Fruit fly (Drosophila melanogaster) whole organism, embryonic: Measurements from ENCODE around the gene CG1024.

Experiments used
- BtbVII ChIP-seq: fragments of 200-800 bp; sonication (Bioruptor generic); optimal IDR thresholded peaks from 3 replicates; lab custom pipeline; 2017; ENCODE audit warnings: missing biosample characterization, mild to moderate bottlenecking, missing genetic modification characterization
- CG1024 ChIP-seq: fragments of 200-800 bp; sonication (Bioruptor generic); IDR thresholded peaks from 2 replicates; pipeline ENCODE4 v1.3.6; 2022; ENCODE audit warnings: missing biosample characterization, missing genetic modification characterization
- CG10366 ChIP-seq: fragments of 200-800 bp; sonication (Bioruptor generic); IDR thresholded peaks from 2 replicates; pipeline ENCODE4 v1.3.6; 2022; ENCODE audit warnings: missing biosample characterization, missing genetic modification characterization
- CG12219 ChIP-seq: fragments of 200-800 bp; sonication (Bioruptor generic); optimal IDR thresholded peaks from 3 replicates; lab custom pipeline; 2018; ENCODE audit warnings: missing biosample characterization, mild to moderate bottlenecking, missing genetic modification characterization
- CG12299 ChIP-seq: fragments of 200-800 bp; sonication (Bioruptor generic); optimal IDR thresholded peaks from 2 replicates; lab custom pipeline; 2018; ENCODE audit warnings: missing biosample characterization, mild to moderate bottlenecking, missing genetic modification characterization
- CG1529 ChIP-seq: fragments of 200-800 bp; sonication (Bioruptor generic); optimal IDR thresholded peaks from 3 replicates; lab custom pipeline; 2018; ENCODE audit warnings: missing biosample characterization, missing genetic modification characterization
- CG15514 ChIP-seq: fragments of 200-800 bp; sonication (Bioruptor generic); optimal IDR thresholded peaks from 3 replicates; lab custom pipeline; 2017; ENCODE audit warnings: missing biosample characterization, missing genetic modification characterization, mild to moderate bottlenecking, moderate library complexity, missing genetic modification reagents
- CG1647 ChIP-seq: fragments of 200-800 bp; sonication (Bioruptor generic); optimal IDR thresholded peaks from 3 replicates; lab custom pipeline; 2016; ENCODE audit warnings: missing biosample characterization, missing genetic modification characterization
- CG17568 ChIP-seq: fragments of 200-800 bp; sonication (Bioruptor generic); optimal IDR thresholded peaks from 2 replicates; lab custom pipeline; 2018; ENCODE audit warnings: missing biosample characterization, mild to moderate bottlenecking, missing genetic modification characterization, moderate library complexity
- CG2199 ChIP-seq: fragments of 200-800 bp; sonication (Bioruptor generic); IDR thresholded peaks from 3 replicates; pipeline ENCODE4 v1.3.6; 2022; ENCODE audit warnings: missing biosample characterization, missing genetic modification characterization
- CG2678 ChIP-seq: fragments of 200-800 bp; sonication (Bioruptor generic); optimal IDR thresholded peaks from 3 replicates; lab custom pipeline; 2019; ENCODE audit warnings: missing biosample characterization, mild to moderate bottlenecking, missing genetic modification characterization, moderate library complexity
- CG30020 ChIP-seq: fragments of 200-800 bp; optimal IDR thresholded peaks from 2 replicates; lab custom pipeline; 2019; ENCODE audit warnings: missing biosample characterization, mild to moderate bottlenecking, missing genetic modification characterization, moderate library complexity
- CG4360 ChIP-seq: fragments of 200-800 bp; sonication (Bioruptor generic); IDR thresholded peaks from 2 replicates; pipeline ENCODE4 v1.3.6; 2022; ENCODE audit warnings: missing biosample characterization, missing genetic modification characterization
- CG4707 ChIP-seq: fragments of 200-800 bp; sonication (Bioruptor generic); optimal IDR thresholded peaks from 2 replicates; lab custom pipeline; 2018; ENCODE audit warnings: missing biosample characterization, mild to moderate bottlenecking, missing genetic modification characterization, moderate library complexity
- CG4820 ChIP-seq: fragments of 200-800 bp; sonication (Bioruptor generic); optimal IDR thresholded peaks from 3 replicates; lab custom pipeline; 2016; ENCODE audit warnings: missing biosample characterization, missing genetic modification characterization
- CG7839 ChIP-seq: fragments of 200-800 bp; sonication (Bioruptor generic); optimal IDR thresholded peaks from 3 replicates; lab custom pipeline; 2018; ENCODE audit warnings: missing biosample characterization, mild to moderate bottlenecking, missing genetic modification characterization, moderate library complexity
- CG8924 ChIP-seq: fragments of 200-800 bp; optimal IDR thresholded peaks from 3 replicates; lab custom pipeline; 2019; ENCODE audit warnings: missing biosample characterization, mild to moderate bottlenecking, missing genetic modification characterization, moderate library complexity
- CrebB ChIP-seq: fragments of 200-800 bp; sonication (Bioruptor generic); optimal IDR thresholded peaks from 3 replicates; lab custom pipeline; 2018; ENCODE audit warnings: missing biosample characterization, mild to moderate bottlenecking, missing genetic modification characterization
- D ChIP-seq, 2 experiments: fragments of 200-800 bp in 1 of 2; fragments of >200 bp in 1 of 2; sonication (Bioruptor generic) in 1 of 2; optimal IDR thresholded peaks; 2 replicates in 1 of 2; 3 replicates in 1 of 2; lab custom pipeline; 2017; ENCODE audit warnings: mild to moderate bottlenecking in 1 of 2, missing biosample characterization in 1 of 2, missing genetic modification characterization in 1 of 2, missing genetic modification reagents in 1 of 2
- Dek ChIP-seq: fragments of 200-800 bp; sonication (Bioruptor generic); optimal IDR thresholded peaks from 3 replicates; lab custom pipeline; 2019; ENCODE audit warnings: missing biosample characterization, mild to moderate bottlenecking, missing genetic modification characterization, moderate library complexity
- Elba2 ChIP-seq: fragments of 200-800 bp; sonication (Bioruptor generic); optimal IDR thresholded peaks from 3 replicates; lab custom pipeline; 2016; ENCODE audit warnings: missing biosample characterization, missing genetic modification characterization
- Fer1 ChIP-seq: fragments of 200-800 bp; sonication (Bioruptor generic); optimal IDR thresholded peaks from 2 replicates; lab custom pipeline; 2017; ENCODE audit warnings: missing biosample characterization, mild to moderate bottlenecking, missing genetic modification characterization
- GATAe ChIP-seq: fragments of 200-800 bp; sonication (Bioruptor generic); conservative IDR thresholded peaks from 2 replicates; pipeline ENCODE4 v1.3.6; 2022; ENCODE audit warnings: missing biosample characterization, missing genetic modification characterization
- Hsf ChIP-seq: fragments of 200-800 bp; sonication (Bioruptor generic); optimal IDR thresholded peaks from 3 replicates; lab custom pipeline; 2016; ENCODE audit warnings: missing biosample characterization, missing genetic modification characterization
- MTF-1 ChIP-seq: fragments of 200-800 bp; sonication (Bioruptor generic); optimal IDR thresholded peaks from 2 replicates; lab custom pipeline; 2018; ENCODE audit warnings: missing biosample characterization, mild to moderate bottlenecking, missing genetic modification characterization, borderline replicate concordance
- Mad ChIP-seq: fragments of 200-800 bp; sonication (Bioruptor generic); optimal IDR thresholded peaks from 2 replicates; lab custom pipeline; 2016; ENCODE audit warnings: missing biosample characterization, missing genetic modification characterization
- Mrtf ChIP-seq: fragments of 200-800 bp; sonication (Bioruptor generic); IDR thresholded peaks from 3 replicates; pipeline ENCODE4 v1.3.6; 2022; ENCODE audit warnings: missing biosample characterization, missing genetic modification characterization
- al ChIP-seq: fragments of 200-800 bp; sonication (Bioruptor generic); IDR thresholded peaks from 2 replicates; pipeline ENCODE4 v1.3.6; 2022; ENCODE audit warnings: missing biosample characterization, missing genetic modification characterization
- disco-r ChIP-seq: fragments of 200-800 bp; sonication (Bioruptor generic); optimal IDR thresholded peaks from 2 replicates; lab custom pipeline; 2016; ENCODE audit warnings: missing biosample characterization, missing genetic modification characterization
- dmrt99B ChIP-seq: fragments of 200-800 bp; sonication (Bioruptor generic); optimal IDR thresholded peaks from 2 replicates; lab custom pipeline; 2018; ENCODE audit warnings: missing biosample characterization, mild to moderate bottlenecking, missing genetic modification characterization, moderate library complexity
- ems ChIP-seq: fragments of 200-800 bp; sonication (Bioruptor generic); optimal IDR thresholded peaks from 3 replicates; lab custom pipeline; 2016; ENCODE audit warnings: missing biosample characterization, missing genetic modification characterization
- fd64A ChIP-seq: fragments of 200-800 bp; sonication (Bioruptor generic); optimal IDR thresholded peaks from 3 replicates; lab custom pipeline; 2018; ENCODE audit warnings: missing biosample characterization, mild to moderate bottlenecking, missing genetic modification characterization
- grau ChIP-seq: fragments of 200-800 bp; optimal IDR thresholded peaks from 3 replicates; lab custom pipeline; 2019; ENCODE audit warnings: missing biosample characterization, mild to moderate bottlenecking, missing genetic modification characterization, moderate library complexity
- h ChIP-seq: fragments of >200 bp; optimal IDR thresholded peaks from 2 replicates; lab custom pipeline; 2017
- hkb ChIP-seq, 2 experiments: fragments of 200-800 bp in 1 of 2; fragments of >200 bp in 1 of 2; sonication (Bioruptor generic) in 1 of 2; IDR thresholded peaks in 1 of 2; optimal IDR thresholded peaks in 1 of 2; 2 replicates each; pipeline versions ENCODE4 v1.3.6 to Lab custom; 2017 to 2022; ENCODE audit warnings: missing biosample characterization in 1 of 2, missing genetic modification characterization in 1 of 2
- jumu ChIP-seq: fragments of 200-800 bp; sonication (Bioruptor generic); optimal IDR thresholded peaks from 3 replicates; lab custom pipeline; 2016; ENCODE audit warnings: missing biosample characterization, missing genetic modification characterization
- lmd ChIP-seq: fragments of 200-800 bp; sonication (Bioruptor generic); IDR thresholded peaks from 2 replicates; pipeline ENCODE4 v1.3.6; 2022; ENCODE audit warnings: missing biosample characterization, missing genetic modification characterization
- lov ChIP-seq, 2 experiments: fragments of 200-800 bp in 1 of 2; fragments of >200 bp in 1 of 2; sonication (Bioruptor generic) in 1 of 2; IDR thresholded peaks in 1 of 2; optimal IDR thresholded peaks in 1 of 2; 2 replicates in 1 of 2; 3 replicates in 1 of 2; pipeline versions ENCODE4 v1.3.6 to Lab custom; 2017 to 2022; ENCODE audit warnings: missing biosample characterization in 1 of 2, missing genetic modification characterization in 1 of 2
- luna ChIP-seq: fragments of 200-800 bp; sonication (Bioruptor generic); optimal IDR thresholded peaks from 2 replicates; lab custom pipeline; 2016; ENCODE audit warnings: missing biosample characterization, missing genetic modification characterization
- nerfin-1 ChIP-seq: fragments of 200-800 bp; sonication (Bioruptor generic); optimal IDR thresholded peaks from 3 replicates; lab custom pipeline; 2019; ENCODE audit warnings: missing biosample characterization, mild to moderate bottlenecking, missing genetic modification characterization, moderate library complexity
- pan ChIP-seq, 4 experiments: fragments of >200 bp in 3 of 4; fragments of 200-800 bp in 1 of 4; sonication (Bioruptor generic) in 1 of 4; optimal IDR thresholded peaks in 3 of 4; IDR thresholded peaks in 1 of 4; 2 replicates each; pipeline versions ENCODE4 v1.3.6 to Lab custom; 2017 to 2022; ENCODE audit warnings: missing biosample characterization in 2 of 4, missing genetic modification characterization in 2 of 4, mixed read lengths in 1 of 4
- pnt ChIP-seq: fragments of 200-800 bp; sonication (Bioruptor generic); optimal IDR thresholded peaks from 3 replicates; lab custom pipeline; 2016; ENCODE audit warnings: missing biosample characterization, missing genetic modification characterization
- slp2 ChIP-seq: fragments of 200-800 bp; sonication (Bioruptor generic); optimal IDR thresholded peaks from 2 replicates; lab custom pipeline; 2016; ENCODE audit warnings: missing biosample characterization, missing genetic modification characterization
- zfh1 ChIP-seq: fragments of 200-800 bp; sonication (Bioruptor generic); IDR thresholded peaks from 3 replicates; pipeline ENCODE4 v1.3.6; 2022; ENCODE audit warnings: missing biosample characterization, missing genetic modification characterization

CG1024 gene

DNA sequence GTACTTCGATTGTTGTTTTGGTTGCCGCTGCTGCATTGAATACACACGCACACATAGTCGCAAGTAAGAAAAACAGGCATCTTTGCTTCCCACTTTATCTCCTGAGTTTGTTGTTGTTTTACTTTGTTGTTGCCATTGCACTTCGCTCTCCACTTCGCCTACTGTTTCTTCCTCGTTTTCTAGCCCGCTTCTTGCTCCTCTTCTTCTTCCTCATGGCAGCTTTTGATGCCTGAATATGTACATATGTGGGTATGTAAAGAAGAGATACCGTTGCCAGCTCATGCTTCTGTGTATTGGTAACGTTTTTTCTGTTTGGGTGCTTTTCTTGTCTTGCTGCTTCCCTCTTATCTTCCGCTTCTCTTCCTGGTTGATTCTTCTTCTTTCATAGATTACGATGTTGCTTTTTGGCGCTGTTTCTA, 29.0 kb upstream of the CG1024 start (continued):
- TF ChIP-seq Hsf (GFP tag; lab: Kevin White, UChicago) (no peak), CG4707 (GFP tag; lab: Kevin White, UChicago) (peak; percentile 34), Mrtf (GFP tag; lab: Robert Waterston, UW) (no peak), CG1024 (GFP tag; lab: Robert Waterston, UW) (0 out of 2 replicates have a peak, but pooled peaks have one; percentile 30), CG17568 (GFP tag; lab: Kevin White, UChicago) (no peak), D (optimal IDR thresholded peaks at IDR 0.05; lab: Kevin White, UChicago) (peak; percentile 0), D (GFP tag; optimal IDR thresholded peaks at IDR 0.05; lab: Kevin White, UChicago) (no peak), pan (optimal IDR thresholded peaks at IDR 0.05; lab: Kevin White, UChicago) (no peak), pan (GFP tag; optimal IDR thresholded peaks at IDR 0.05 in 1 of 2, IDR thresholded peaks at IDR 0.05 in 1 of 2) (no peak), CG12219 (GFP tag; lab: Kevin White, UChicago) (peak; percentile 16), Mad (no peak), jumu (no peak), CG4820 (GFP tag; lab: Kevin White, UChicago) (no peak), Fer1 (no peak), CG4360 (GFP tag; lab: Robert Waterston, UW) (peak; percentile 96), MTF-1 (GFP tag; lab: Kevin White, UChicago) (peak; percentile 38), grau (no peak), GATAe (GFP tag; lab: Robert Waterston, UW) (no peak), h (no peak), nerfin-1 (peak; percentile 6), CG10366 (no peak), CG1647 (GFP tag; lab: Kevin White, UChicago) (no peak), CG2199 (GFP tag; lab: Robert Waterston, UW) (peak; percentile 66; the same call in 1 of the 3 replicates), zfh1 (GFP tag; lab: Robert Waterston, UW) (0 out of 3 replicates have a peak, but pooled peaks have one; percentile 21), dmrt99B (tag; lab: Kevin White, UChicago) (no peak), CG1529 (GFP tag; lab: Kevin White, UChicago) (no peak), lmd (GFP tag; lab: Robert Waterston, UW) (no peak), ems (GFP tag; lab: Kevin White, UChicago) (no peak), Dek (tag; lab: Kevin White, UChicago) (no peak), CG8924 (tag; lab: Kevin White, UChicago) (peak; percentile 21), CG7839 (tag; lab: Kevin White, UChicago) (no peak), lov (optimal IDR thresholded peaks at IDR 0.05; lab: Kevin White, UChicago) (no peak), lov (GFP tag; IDR thresholded peaks at IDR 0.05; lab: Robert Waterston, UW) (0 out of 3 replicates have a peak, but pooled peaks have one; percentile 59), Elba2 (GFP tag; lab: Kevin White, UChicago) (no peak), disco-r (GFP tag; lab: Kevin White, UChicago) (no peak), fd64A (GFP tag; lab: Kevin White, UChicago) (peak; percentile 4), CG15514 (GFP tag; lab: Kevin White, UChicago) (no peak), hkb (optimal IDR thresholded peaks at IDR 0.05; lab: Kevin White, UChicago) (no peak), hkb (GFP tag; IDR thresholded peaks at IDR 0.05; lab: Robert Waterston, UW) (no peak), CG2678 (peak; percentile 8), CrebB (no peak), al (GFP tag; lab: Robert Waterston, UW) (no peak), pnt (no peak), BtbVII (GFP tag; lab: Kevin White, UChicago) (no peak), slp2 (GFP tag; lab: Kevin White, UChicago) (no peak), CG30020 (tag; lab: Kevin White, UChicago) (no peak), CG12299 (tag; lab: Kevin White, UChicago) (no peak), luna (GFP tag; lab: Kevin White, UChicago) (no peak)
